Fruit fly (Drosophila melanogaster): ENCODE measurements around the gene Nop56.

The Nop56 gene

DNA sequence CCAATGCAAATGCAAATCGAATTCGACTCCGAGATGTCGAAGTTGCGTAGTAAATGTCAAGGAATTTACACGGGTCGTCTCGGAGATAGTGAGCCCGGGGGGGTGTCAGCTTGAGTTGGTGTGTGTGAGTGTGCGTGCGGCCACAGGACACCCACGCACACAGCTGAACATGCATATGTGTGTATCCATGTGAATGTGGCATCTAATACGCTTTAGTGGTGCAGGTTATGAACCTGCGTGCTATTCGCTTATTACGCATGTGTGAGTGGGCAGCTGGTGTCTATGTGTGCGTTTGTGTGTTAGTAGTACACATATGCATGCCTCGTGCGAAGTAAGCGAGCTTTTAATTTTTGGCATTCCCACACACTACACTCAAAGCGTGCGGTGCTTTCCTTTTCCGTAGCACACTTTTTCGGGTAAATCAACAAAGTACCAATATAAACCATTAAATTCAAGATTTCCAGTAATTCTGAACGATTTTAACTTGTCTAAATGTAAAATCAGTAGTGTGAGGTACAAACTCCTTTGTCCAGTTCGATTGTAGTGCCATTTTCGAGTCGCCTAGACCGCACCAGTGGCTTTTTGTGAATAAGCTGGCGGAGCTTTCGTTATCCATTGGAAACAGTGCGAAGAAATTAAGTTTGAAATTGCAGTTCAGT is 48.1 kb upstream of the Nop56 start (continued):
- TF ChIP-seq CG8388 (GFP tag; optimal IDR thresholded peaks at IDR 0.05) (peak; percentile 73), Elba2 (GFP tag; optimal IDR thresholded peaks at IDR 0.05) (no peak), tgo (GFP tag; IDR thresholded peaks at IDR 0.05) (peak; percentile 87), CG7987 (GFP tag; optimal IDR thresholded peaks at IDR 0.05) (peak; percentile 79), klu (GFP tag; IDR thresholded peaks at IDR 0.05) (peak; percentile 66), CG1529 (GFP tag; optimal IDR thresholded peaks at IDR 0.05) (peak; percentile 42), CG17568 (GFP tag; optimal IDR thresholded peaks at IDR 0.05) (no peak), CG13123 (GFP tag; optimal IDR thresholded peaks at IDR 0.05) (peak; percentile 44), sim (GFP tag; IDR thresholded peaks at IDR 0.05) (no peak), NFAT (GFP tag; IDR thresholded peaks at IDR 0.05) (peak; percentile 69), Abd-B (GFP tag; optimal IDR thresholded peaks at IDR 0.05) (peak; percentile 83), Nf-YC (tag; optimal IDR thresholded peaks at IDR 0.05) (peak; percentile 78), tio (GFP tag; optimal IDR thresholded peaks at IDR 0.05) (no peak), CG6813 (GFP tag; optimal IDR thresholded peaks at IDR 0.05) (peak; percentile 80), bcd (GFP tag; optimal IDR thresholded peaks at IDR 0.05) (peak; percentile 86), emc (GFP tag; optimal IDR thresholded peaks at IDR 0.05) (peak; percentile 78), sens (GFP tag) (peak; percentile 96), hkb (optimal IDR thresholded peaks at IDR 0.05) (no peak), hkb (GFP tag; IDR thresholded peaks at IDR 0.05) (peak; percentile 91), CG10431 (GFP tag; optimal IDR thresholded peaks at IDR 0.05) (no peak), Stat92E (GFP tag; optimal IDR thresholded peaks at IDR 0.05) (no peak), oc (tag; optimal IDR thresholded peaks at IDR 0.05) (peak; percentile 75), ac (GFP tag; optimal IDR thresholded peaks at IDR 0.05) (no peak), CG18262 (tag; optimal IDR thresholded peaks at IDR 0.05) (no peak), run (tag; optimal IDR thresholded peaks at IDR 0.05) (peak; percentile 74), az2 (GFP tag; optimal IDR thresholded peaks at IDR 0.05) (peak; percentile 80), CG32532 (GFP tag; IDR thresholded peaks at IDR 0.05) (peak; percentile 86), bowl (GFP tag; IDR thresholded peaks at IDR 0.05) (peak; percentile 45; the same call in 1 of the 2 replicates), Hand (GFP tag; optimal IDR thresholded peaks at IDR 0.05) (peak; percentile 92), wdn (GFP tag; IDR thresholded peaks at IDR 0.05) (peak; percentile 61; the same call in 1 of the 2 replicates), CG31224 (GFP tag; IDR thresholded peaks at IDR 0.05) (peak; percentile 80), shn (GFP tag; optimal IDR thresholded peaks at IDR 0.05) (peak; percentile 85), Fer1 (GFP tag; optimal IDR thresholded peaks at IDR 0.05) (peak; percentile 96), gsb-n (tag; optimal IDR thresholded peaks at IDR 0.05) (peak; percentile 53), Fer3 (tag; optimal IDR thresholded peaks at IDR 0.05) (peak; percentile 89), CG5953 (GFP tag; IDR thresholded peaks at IDR 0.05) (peak; percentile 39; the same call in 1 of the 2 replicates), gt (GFP tag; IDR thresholded peaks at IDR 0.05) (0 out of 2 replicates have a peak, but pooled peaks have one; percentile 16), p53 (GFP tag; optimal IDR thresholded peaks at IDR 0.05) (peak; percentile 78), gcm2 (GFP tag; optimal IDR thresholded peaks at IDR 0.05) (peak; percentile 67), Hr78 (GFP tag; optimal IDR thresholded peaks at IDR 0.05) (no peak), CG9437 (GFP tag; optimal IDR thresholded peaks at IDR 0.05) (peak; percentile 62), Oli (tag; optimal IDR thresholded peaks at IDR 0.05) (peak; percentile 89), B-H1 (GFP tag; IDR thresholded peaks at IDR 0.05) (peak; percentile 76), CG8478 (optimal IDR thresholded peaks at IDR 0.05) (peak; percentile 67), dmrt99B (tag; optimal IDR thresholded peaks at IDR 0.05) (peak; percentile 93), z (GFP tag; IDR thresholded peaks at IDR 0.05) (no peak), sr (GFP tag; IDR thresholded peaks at IDR 0.05) (no peak), Scr (GFP tag; IDR thresholded peaks at IDR 0.05; ENCODE audit: partially characterized antibody) (no peak), ash1 (GFP tag; optimal IDR thresholded peaks at IDR 0.05) (peak; percentile 50), CG14710 (tag; optimal IDR thresholded peaks at IDR 0.05) (peak; percentile 39)

Data from whole organism, embryonic.